Fruit fly (Drosophila melanogaster): ENCODE data around the gene eIF2beta.

eIF2beta gene

DNA sequence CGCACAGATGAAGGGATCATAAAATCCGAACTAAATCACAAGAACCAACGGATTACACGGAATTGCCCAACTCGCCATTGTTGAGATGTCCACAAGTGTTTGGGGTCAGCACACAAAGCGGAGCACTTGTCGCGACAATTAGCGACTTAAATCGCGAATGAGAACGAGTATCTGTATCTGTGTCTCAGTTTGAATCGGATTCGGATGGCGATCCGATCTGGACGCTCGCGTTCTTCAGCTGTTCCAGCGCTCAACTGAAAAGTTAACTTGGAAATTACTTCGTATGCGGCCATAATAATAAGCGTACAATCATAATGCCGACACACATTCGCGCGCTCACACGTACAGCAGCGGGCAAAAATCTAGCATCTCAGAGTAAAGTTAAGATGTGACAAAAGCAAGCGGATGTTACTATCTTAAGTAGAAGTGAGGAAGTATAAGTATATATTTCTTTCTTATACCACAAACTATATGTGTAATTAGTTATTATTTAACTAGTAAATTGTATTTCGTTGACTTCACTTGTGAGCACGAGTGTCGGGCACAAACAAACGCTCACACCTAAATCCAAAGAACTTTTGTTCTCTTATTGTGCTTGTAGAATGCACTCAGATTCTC is 36.0 kb downstream of the eIF2beta start, which contains the start of gene CG10660 (continued):
- no peak for TF ChIP-seq disco-r (GFP tag; optimal IDR thresholded peaks at IDR 0.05)
- peak; percentile 22 for TF ChIP-seq exex (tag; optimal IDR thresholded peaks at IDR 0.05)
- peak; percentile 85 for TF ChIP-seq sim (GFP tag; IDR thresholded peaks at IDR 0.05)
- peak; percentile 79 for TF ChIP-seq CG12155 (GFP tag; optimal IDR thresholded peaks at IDR 0.05)
- peak; percentile 86 for TF ChIP-seq wor (GFP tag; IDR thresholded peaks at IDR 0.05)
- no peak for TF ChIP-seq mld (GFP tag; IDR thresholded peaks at IDR 0.05; ENCODE audit: partially characterized antibody)
- TF ChIP-seq run (tag; optimal IDR thresholded peaks at IDR 0.05): peak; percentile 89
- TF ChIP-seq Ada2b (GFP tag; IDR thresholded peaks at IDR 0.05): peak; percentile 88
- peak; percentile 81 for TF ChIP-seq jing (GFP tag; optimal IDR thresholded peaks at IDR 0.05)
- TF ChIP-seq dysf (GFP tag; IDR thresholded peaks at IDR 0.05): peak; percentile 89
- no peak for TF ChIP-seq Poxn (GFP tag; IDR thresholded peaks at IDR 0.05)
- peak; percentile 81 for TF ChIP-seq Awh (GFP tag; IDR thresholded peaks at IDR 0.05)
- no peak for TF ChIP-seq amos (GFP tag; IDR thresholded peaks at IDR 0.05; ENCODE audit: partially characterized antibody)
- peak; percentile 84 for TF ChIP-seq CG14050 (GFP tag; IDR thresholded peaks at IDR 0.05)
- peak; percentile 76 for TF ChIP-seq CG6854 (GFP tag; optimal IDR thresholded peaks at IDR 0.05)
- TF ChIP-seq Kr (GFP tag; optimal IDR thresholded peaks at IDR 0.05): no peak
- peak; percentile 82 for TF ChIP-seq CG6689 (GFP tag; IDR thresholded peaks at IDR 0.05)
- TF ChIP-seq CG9609 (GFP tag; optimal IDR thresholded peaks at IDR 0.05): peak; percentile 31
- TF ChIP-seq Hr39 (optimal IDR thresholded peaks at IDR 0.05): no peak
- TF ChIP-seq Mad (GFP tag; optimal IDR thresholded peaks at IDR 0.05): peak; percentile 85
- peak; percentile 67 for TF ChIP-seq zen (tag; optimal IDR thresholded peaks at IDR 0.05)
- TF ChIP-seq H15 (GFP tag; IDR thresholded peaks at IDR 0.05): peak; percentile 84
- peak; percentile 91 for TF ChIP-seq so (GFP tag; IDR thresholded peaks at IDR 0.05)
- 0 out of 2 replicates have a peak, but pooled peaks have one; percentile 44 for TF ChIP-seq toy (GFP tag; IDR thresholded peaks at IDR 0.05)
- peak; percentile 78 for TF ChIP-seq ara (GFP tag; IDR thresholded peaks at IDR 0.05)
- peak; percentile 11 for TF ChIP-seq cg (GFP tag; optimal IDR thresholded peaks at IDR 0.05)
- peak; percentile 88 for TF ChIP-seq grau (tag; optimal IDR thresholded peaks at IDR 0.05)
- TF ChIP-seq CG10431 (GFP tag; optimal IDR thresholded peaks at IDR 0.05): peak; percentile 73
- peak; percentile 86 for TF ChIP-seq Dek (tag; optimal IDR thresholded peaks at IDR 0.05)
- TF ChIP-seq az2 (GFP tag; optimal IDR thresholded peaks at IDR 0.05): peak; percentile 89
- peak; percentile 89 for TF ChIP-seq odd (GFP tag; optimal IDR thresholded peaks at IDR 0.05)
- TF ChIP-seq Atf6 (GFP tag; IDR thresholded peaks at IDR 0.05): peak; percentile 86
- peak; percentile 73 for TF ChIP-seq CG18011 (GFP tag; optimal IDR thresholded peaks at IDR 0.05)
- no peak for TF ChIP-seq cad (GFP tag; optimal IDR thresholded peaks at IDR 0.05)
- TF ChIP-seq gfzf (GFP tag; optimal IDR thresholded peaks at IDR 0.05): no peak
- no peak for TF ChIP-seq Doc3 (GFP tag; IDR thresholded peaks at IDR 0.05; ENCODE audit: partially characterized antibody)
- TF ChIP-seq CG2120 (GFP tag; optimal IDR thresholded peaks at IDR 0.05): peak; percentile 85
- TF ChIP-seq bowl (GFP tag; IDR thresholded peaks at IDR 0.05): peak; percentile 66; the same call in 1 of the 2 replicates
- no peak for TF ChIP-seq Sin3A (optimal IDR thresholded peaks at IDR 0.05)
- peak; percentile 56 for TF ChIP-seq CG6683 (GFP tag; optimal IDR thresholded peaks at IDR 0.05)
- peak; percentile 83 for TF ChIP-seq Hsf (GFP tag; optimal IDR thresholded peaks at IDR 0.05)
- TF ChIP-seq CG4820 (GFP tag; optimal IDR thresholded peaks at IDR 0.05): peak; percentile 87
- peak; percentile 37; the same call in 1 of the 2 replicates for TF ChIP-seq al (GFP tag; IDR thresholded peaks at IDR 0.05)
- peak; percentile 41 for TF ChIP-seq her (GFP tag; optimal IDR thresholded peaks at IDR 0.05)
- TF ChIP-seq scrt (GFP tag; optimal IDR thresholded peaks at IDR 0.05): peak; percentile 69
- TF ChIP-seq HLH54F (GFP tag; optimal IDR thresholded peaks at IDR 0.05): peak; percentile 62
- TF ChIP-seq CG1603 (tag; optimal IDR thresholded peaks at IDR 0.05): peak; percentile 96
- peak; percentile 55 for TF ChIP-seq CG3065 (GFP tag; optimal IDR thresholded peaks at IDR 0.05)
- no peak for TF ChIP-seq Tbp (GFP tag; optimal IDR thresholded peaks at IDR 0.05)
- peak; percentile 63 for TF ChIP-seq CG8944 (GFP tag; optimal IDR thresholded peaks at IDR 0.05)
- no peak for TF ChIP-seq grn (GFP tag; optimal IDR thresholded peaks at IDR 0.05)
- TF ChIP-seq CG18764 (GFP tag; optimal IDR thresholded peaks at IDR 0.05): peak; percentile 67
